Worm (Caenorhabditis elegans) whole organism, dauer: ENCODE results near the gene hlh-6.

Experiments
- unc-62 ChIP-seq: sonication (generic microtip); optimal IDR thresholded peaks from 2 replicates; lab custom pipeline; 2017; ENCODE audit warnings: missing biosample characterization, missing genetic modification reagents, missing genetic modification characterization

The hlh-6 gene

DNA sequence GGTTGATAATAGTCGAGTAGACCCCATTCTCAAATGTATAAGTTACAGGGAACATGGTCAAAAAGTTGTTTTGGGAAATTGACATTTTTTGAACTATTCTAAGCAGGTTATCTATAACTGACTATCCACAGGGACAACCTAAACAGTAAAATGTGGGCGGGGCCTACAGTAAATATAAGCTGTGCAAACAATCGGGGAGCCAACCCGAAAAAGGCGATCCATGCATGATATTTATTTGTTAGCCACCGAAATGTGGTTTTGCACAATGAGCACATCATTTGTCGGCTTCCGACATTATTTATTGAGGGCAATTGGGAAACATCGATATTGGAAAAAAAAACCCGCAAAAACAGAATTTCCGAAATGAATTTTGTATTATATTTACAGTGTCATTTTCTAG is at the start of gene hlh-6:
Gene hlh-6, minus strand, starts transcription at position 101 of the 400 bp plus-strand sequence.
- TF ChIP-seq unc-62: no peak

DNA sequence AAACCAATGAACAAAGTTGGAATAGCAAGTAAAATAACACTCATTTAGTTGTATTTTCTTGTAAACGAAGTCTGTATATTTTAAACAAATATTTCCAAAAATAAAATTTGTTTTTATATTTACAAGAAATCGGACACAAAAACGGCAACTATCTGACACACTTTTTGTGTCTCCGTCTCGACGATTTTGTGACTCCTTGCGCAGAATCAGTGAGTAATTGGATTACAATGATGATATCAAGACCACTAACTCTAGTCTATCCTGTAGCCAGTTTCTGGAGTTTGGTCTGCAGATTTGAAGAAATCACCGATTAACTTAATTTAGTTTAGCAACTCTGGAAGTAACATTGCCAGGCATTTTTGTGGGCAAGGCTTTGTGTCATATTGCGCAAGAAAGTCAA is 48.2 kb upstream of the hlh-6 start, which contains the start of gene cyp-13A10:
Gene cyp-13A10, minus strand, starts transcription at position 88 of the 400 bp plus-strand sequence.
- no peak for TF ChIP-seq unc-62

DNA sequence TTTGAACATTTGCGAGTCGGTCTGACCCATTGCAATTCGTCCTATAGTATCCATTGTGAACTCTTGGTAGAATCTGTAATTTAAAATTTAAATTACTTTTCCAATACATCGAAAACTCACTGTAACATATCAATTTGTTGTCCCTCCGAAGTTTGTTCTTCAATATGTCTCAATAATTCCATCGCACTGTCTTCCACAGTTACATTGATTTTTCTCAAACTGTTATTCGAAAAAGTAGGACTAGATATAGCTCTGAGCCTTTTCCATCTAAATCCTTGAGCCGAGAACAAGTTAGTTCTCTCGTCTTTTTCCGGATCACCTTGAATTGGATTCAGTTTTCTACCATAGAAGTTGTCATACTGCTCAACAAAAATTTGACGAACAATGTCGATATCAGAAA is 47.5 kb upstream of the hlh-6 start:
- TF ChIP-seq unc-62: no peak

DNA sequence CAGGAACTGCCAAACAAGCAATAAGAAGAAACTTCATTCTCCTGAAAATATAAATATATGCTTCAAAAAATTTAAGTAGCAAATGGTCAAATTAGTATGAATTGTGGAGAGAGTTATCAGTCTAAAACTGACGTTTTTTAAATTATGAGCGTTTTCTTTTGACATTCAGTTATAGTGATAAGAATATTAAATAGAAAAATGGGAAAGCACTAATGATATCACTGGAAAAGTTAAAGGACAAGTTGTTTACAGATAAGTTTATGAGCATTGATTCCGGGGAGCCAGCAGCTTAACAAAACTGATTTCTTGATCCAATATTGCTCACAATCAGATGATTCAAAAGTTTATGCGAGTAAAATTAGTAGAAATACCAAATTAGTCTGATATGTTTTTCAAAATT is 45.8 kb upstream of the hlh-6 start, which contains the start of gene ZK1320.3:
Gene ZK1320.3, minus strand, starts transcription at position 41 of the 400 bp plus-strand sequence.
- TF ChIP-seq unc-62: no peak

DNA sequence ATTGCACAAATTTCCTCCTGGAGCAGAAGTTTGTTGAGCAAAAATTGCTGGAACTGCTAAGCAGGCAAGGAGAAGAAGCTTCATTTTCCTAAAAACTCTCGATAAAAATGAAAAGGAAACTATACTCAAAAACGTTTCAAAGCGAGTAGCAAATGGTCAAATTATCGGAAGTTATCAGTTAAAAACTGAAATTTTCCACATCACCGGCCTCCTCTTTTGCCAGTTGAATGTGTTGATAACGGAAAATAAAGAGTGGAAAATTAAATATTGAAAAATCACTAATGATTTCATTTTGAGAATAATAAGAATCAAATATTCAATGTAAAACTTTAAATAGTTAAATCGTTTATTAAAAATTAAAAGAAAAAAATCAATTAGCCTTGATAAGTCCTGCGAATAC is 44.3 kb upstream of the hlh-6 start, which contains the start of gene ZK1320.2:
Gene ZK1320.2, minus strand, starts transcription at position 88 of the 400 bp plus-strand sequence.
- TF ChIP-seq unc-62: no peak

DNA sequence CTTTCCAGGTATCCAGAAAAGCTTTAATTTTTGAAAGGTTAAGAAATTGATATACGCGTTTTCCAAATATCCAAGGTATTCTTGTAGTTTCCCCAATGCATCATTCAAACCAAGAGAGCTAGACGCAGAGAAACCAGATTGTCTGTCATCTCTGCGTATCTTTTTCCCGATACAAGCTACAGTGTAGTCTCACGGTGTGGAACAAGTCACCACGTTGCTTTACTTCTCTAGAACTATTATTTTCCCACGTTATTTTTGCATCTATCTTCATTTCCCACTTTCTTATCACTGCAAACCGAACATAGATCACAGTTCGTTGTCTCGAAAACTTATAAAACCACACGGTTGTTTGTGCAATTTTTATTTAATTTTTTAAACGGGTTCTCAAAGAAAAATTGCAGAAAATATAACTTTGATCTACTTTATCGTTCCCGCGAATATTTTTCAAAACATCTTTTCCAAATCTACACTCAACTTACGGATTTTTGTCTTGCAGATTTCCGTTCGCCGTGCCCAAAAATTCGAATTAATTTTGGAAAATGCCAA is 41.7 kb upstream of the hlh-6 start, which contains the start of gene gstk-1:
Gene gstk-1, plus strand, starts transcription at position 496 of the 546 bp plus-strand sequence.
- TF ChIP-seq unc-62: no peak

DNA sequence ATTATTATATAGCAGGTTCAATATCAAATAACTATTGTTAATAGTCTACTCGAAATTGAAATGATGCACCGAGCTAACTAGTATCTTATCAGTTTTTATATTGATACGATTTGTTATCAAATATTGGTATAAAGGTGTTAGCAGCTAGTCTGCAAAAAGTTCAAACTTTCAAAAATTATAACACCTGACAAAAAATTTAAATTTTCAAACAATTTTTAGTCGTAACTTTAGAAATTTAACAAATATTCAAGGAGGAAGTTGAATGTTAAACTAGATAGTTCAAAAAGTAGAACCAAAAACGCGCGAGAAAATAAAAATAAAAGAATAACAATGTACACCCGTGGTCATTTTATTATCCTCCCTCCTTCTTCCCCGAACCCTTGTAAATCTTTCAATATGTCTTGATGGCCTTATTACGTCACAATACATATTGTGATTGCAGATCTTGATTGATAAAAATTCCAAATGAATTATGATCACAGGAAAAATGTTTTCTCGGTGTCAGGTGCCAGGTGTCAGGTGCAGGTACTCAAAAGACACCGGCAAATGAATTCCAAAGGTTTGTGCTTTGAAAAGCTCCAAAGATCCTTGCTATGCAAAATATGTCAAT is 41.0 kb upstream of the hlh-6 start, which contains the start of gene ZK1307.1:
Gene ZK1307.1, minus strand, starts transcription at position 51 of the 610 bp plus-strand sequence.
- no peak for TF ChIP-seq unc-62

DNA sequence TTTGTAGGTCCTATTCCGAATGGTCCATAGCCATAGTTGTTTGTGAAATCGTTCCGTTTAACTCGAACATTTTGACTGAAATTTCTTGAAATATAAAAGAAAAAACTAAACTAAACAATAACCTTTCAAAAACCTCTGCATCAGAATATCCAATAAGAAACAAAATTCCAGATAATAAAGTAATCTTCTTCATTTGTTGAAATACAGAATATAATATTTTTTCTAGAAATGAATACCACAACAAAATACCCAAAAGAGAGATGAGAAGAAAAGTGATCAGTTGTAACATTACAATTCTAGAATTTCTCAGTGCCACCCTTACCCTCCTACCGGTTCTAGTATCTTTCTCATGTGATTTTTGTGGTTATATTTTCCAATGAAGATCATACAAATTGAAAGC is 39.1 kb upstream of the hlh-6 start, which contains the start of gene ZK1307.2:
Gene ZK1307.2, minus strand, starts transcription at position 274 of the 400 bp plus-strand sequence.
- TF ChIP-seq unc-62: no peak

DNA sequence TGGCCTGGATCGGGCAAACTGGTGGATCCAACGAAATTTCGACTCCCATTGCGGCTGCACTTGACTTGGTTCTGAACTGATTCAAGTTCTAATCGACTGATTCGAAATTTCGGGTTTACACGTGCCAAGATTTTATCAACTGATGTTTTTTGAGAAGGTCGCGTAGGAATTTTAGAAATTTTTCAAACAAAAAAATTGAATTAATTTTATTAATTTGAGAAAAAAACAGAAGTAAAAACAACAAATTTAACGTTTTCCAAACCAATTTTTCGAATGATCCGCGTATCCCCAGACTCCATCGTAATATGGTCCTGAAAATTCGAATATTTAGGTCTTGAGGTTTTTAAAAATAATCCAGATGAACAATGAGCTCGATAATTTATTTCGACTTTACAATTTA is 38.3 kb upstream of the hlh-6 start, which contains the start of gene ZK1307.3:
Gene ZK1307.3, minus strand, starts transcription at position 101 of the 400 bp plus-strand sequence.
- no peak for TF ChIP-seq unc-62

DNA sequence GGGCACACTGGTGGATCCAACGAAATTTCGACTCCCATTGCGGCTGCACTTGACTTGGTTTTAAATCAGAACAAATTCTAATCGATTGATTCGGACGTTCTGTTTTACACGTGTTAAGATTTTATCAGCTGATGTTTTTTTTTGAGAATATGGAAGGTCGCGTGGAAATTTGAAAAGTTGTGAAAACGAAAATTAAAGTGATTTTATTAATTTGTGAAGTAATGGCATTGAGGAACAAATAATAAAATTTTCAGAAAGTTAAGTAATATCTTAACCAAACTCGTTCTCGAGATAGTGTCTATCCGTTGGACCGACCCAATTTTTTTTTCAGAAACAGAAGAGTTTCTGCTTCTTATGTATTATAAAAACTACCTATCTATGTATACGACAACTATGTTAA is 37.1 kb upstream of the hlh-6 start, which contains the start of gene ZK1307.4:
Gene ZK1307.4, minus strand, starts transcription at position 101 of the 400 bp plus-strand sequence.
- no peak for TF ChIP-seq unc-62

DNA sequence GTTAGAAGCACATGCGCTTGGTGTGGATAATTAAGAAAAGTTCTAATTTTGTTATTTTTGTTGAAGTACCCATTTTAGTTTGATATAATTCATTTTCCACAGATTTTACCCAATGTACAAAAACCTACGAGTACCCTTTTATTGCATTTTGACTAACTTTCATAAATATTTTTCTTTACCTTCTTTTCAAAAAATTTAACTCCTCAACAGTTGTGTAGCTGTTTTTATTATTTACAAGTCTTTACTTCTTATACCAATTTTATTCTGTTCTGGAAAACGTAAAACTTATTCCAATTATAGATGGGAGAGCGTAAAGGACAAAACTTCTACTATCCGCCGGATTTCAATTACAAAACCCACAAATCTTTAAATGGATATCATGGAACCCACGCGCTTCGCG is 34.6 kb upstream of the hlh-6 start, which contains the start of gene ZK1307.9:
Gene ZK1307.9, plus strand, starts transcription at position 301 of the 400 bp plus-strand sequence.
- TF ChIP-seq unc-62: no peak

DNA sequence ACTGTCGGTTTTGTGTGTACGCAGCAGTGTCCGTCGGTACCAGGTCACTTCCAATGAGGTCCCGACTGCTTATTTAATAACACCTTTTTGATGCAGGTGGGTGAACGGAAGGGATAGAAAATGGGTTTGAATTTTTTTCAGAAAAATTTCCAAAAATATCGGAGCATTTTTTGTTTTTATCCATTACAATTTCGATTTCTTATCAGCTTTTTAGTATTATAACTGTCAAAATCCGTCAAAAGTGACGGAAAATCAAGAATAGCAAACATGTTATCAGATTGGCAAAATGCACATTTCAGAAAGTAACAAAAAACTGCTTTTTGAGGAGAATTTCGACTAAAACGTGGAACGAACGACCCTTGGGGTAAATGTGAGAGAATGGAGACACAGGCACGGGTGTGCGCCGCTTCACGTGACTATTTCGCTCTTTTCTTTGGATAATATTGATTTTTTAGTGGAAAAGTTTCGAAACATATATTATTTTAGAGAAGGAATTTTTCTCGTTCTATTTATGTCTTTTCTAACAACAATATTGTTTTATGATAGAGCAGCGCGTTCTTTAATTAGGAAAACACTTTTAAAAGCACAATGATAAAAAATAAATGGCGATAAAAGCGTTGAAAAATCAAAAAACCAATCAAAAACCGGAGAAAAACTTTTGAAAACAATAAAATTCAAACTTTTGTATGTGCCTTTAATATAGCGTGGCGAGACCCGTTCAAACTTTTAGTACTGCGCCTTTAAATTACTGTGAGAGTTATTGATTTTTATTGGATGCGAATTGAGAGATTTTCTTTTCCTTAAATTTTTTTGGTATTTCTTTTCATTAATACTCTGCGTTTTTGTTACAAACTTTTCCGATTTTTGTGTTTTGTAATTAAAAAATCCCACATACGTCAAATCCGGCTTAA is 32.6 kb upstream of the hlh-6 start, which contains the start of gene sqv-8:
Gene sqv-8, plus strand, starts transcription at position 51 of the 911 bp plus-strand sequence.
- TF ChIP-seq unc-62: no peak

DNA sequence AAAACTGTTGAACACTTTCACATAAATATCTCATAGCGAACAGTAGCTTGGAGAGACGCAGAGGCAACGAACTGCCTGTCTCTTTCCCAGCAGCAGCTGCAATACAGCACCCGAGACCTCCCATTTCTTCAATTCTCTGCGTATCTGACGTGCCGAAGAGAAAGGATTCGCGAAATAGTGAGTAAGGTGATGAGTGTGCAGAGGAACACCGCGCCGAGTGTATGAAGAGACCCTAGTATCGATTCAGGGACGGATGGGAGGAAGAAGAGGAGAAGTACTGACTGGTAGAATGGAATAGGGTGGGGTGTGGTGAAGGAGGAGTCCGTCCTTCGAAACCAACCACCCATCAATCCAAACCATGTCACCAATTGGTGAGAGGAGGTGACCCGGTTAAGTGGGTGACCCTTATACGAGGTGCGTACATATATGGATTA is 31.5 kb upstream of the hlh-6 start:
- no peak for TF ChIP-seq unc-62

DNA sequence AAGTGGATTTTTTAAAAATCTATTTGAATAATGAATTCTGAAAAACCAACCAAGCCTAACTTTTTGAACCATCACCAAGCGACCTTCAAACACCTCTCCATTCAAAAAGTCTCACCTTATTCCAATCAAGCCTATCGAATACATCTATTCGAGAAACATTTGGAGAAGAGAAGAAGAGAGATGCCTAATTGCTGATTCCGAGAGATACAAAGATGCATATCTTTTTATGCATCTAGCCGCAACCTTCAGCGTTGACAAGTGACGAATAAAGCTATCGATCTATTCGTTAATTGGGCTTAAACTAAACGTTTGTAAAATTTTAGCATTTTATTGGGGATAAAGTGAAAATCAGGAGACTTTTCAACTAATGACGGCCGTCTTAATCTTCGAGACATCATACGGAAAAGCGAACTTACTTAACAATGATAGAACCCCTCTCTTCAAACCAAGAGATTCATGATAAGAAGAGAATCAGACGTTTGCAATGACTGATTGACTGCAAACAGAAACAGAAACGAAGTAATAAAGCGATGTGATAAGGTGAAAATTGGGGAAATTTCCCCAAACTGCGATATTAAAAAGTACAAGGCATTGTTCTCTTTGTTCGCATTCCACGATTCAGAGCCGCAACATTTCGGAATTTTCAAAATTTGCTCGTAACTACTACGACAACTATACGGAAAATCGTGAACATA is 30.5 kb upstream of the hlh-6 start:
- no peak for TF ChIP-seq unc-62

DNA sequence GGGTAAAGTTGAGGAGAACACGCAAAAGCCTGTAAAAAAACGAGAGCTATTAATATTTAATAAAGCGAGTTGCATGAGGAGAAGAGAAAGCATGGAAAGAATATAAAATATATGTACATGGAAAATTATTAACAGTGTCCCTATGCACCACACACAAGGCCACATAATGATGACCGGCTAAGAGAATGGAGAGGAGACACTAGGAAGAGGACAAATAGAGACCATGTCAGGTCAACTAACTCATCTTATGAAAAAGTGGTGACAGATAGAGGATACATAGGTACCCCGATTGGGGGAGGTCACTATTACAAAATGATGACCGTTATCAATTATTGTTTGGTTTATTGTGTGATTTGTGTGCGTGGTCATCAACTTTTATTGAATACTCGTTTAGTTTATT is 29.8 kb upstream of the hlh-6 start, which contains the start of gene fzr-1:
Gene fzr-1, minus strand, starts transcription at position 29 of the 400 bp plus-strand sequence.
- TF ChIP-seq unc-62: no peak

DNA sequence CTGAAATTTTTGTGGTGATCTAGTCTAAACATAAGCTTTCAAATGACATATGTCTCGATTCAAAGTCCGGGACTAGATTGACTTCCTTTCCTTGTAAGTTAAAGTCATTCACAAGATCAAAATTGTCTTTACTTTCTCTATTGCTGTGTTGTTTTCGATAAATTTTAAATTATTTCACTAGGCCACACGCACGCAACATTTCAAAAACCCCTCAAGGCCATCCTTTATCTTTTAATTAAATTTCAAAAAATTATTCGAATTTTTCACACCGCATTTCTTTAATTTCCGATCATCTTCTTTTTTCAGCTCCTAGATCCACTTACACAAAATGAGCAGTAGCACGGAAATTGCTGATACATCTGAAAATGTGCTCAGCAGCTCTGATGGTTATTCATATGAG is 21.7 kb upstream of the hlh-6 start, which contains the start of gene ZK1307.7:
Gene ZK1307.7, plus strand, starts transcription at position 301 of the 400 bp plus-strand sequence.
- no peak for TF ChIP-seq unc-62
